Worm (Caenorhabditis elegans): ENCODE results near the gene srbc-41.
A peak's percentile ranks its signal among the peaks of the same experiment; 100 is the strongest.

The srbc-41 gene

DNA sequence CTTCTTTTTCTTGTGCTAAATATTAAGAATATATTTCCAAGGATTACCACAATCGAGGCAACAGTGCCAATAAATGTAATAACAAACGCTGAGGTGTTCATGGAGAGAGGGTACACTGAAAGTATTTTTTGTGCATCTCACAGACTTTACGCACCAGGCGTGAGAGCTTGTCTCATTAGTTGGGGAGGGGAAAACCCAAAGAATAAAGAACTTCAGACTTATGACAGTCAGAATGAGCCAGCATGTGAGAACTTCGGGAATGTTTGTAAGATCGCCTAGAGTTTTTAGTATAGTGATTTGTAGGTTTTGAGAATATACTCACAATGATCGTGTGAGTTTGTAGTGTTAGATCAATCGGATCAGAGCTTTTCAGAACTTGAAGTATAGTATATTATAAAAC is at the start of gene srbc-41:
Gene srbc-41 (minus strand): TSS at position 101 of the 400 bp plus-strand sequence.
- TF ChIP-seq lsy-2 (tag; optimal IDR thresholded peaks at IDR 0.05) (no peak), ztf-4 (tag; optimal IDR thresholded peaks at IDR 0.05) (no peak), ama-1 (optimal IDR thresholded peaks at IDR 0.05) (no peak), nhr-11 (tag; optimal IDR thresholded peaks at IDR 0.05) (no peak), unc-55 (GFP tag; optimal IDR thresholded peaks at IDR 0.05) (no peak), sma-3 (GFP tag; optimal IDR thresholded peaks at IDR 0.05) (no peak)

DNA sequence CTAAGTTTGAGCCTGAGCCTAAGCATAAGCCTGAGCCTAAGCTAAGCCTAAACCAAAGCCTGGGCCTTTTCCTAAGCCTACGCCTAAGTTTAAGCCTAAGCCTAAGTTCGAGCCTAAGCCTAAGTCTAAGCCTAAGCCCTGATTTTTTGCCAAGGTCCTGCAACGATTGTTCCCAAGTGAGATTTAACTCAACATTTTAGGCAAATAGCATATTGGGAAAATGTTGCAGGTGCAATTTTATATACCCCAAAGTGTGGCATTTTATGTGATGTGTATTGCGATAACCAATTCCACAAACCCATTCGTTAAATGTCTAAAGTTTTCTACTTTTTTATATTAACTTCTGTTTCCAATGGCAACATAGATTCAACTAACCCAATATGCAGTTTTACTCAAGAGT is 47.6 kb upstream of the srbc-41 start, which contains the start of gene irld-40:
Gene irld-40 (plus strand): TSS at position 301 of the 400 bp plus-strand sequence.
- no peak for TF ChIP-seq Y55F3AM.14 (GFP tag; optimal IDR thresholded peaks at IDR 0.05)
- TF ChIP-seq snpc-4 (tag; optimal IDR thresholded peaks at IDR 0.05): no peak
- no peak for TF ChIP-seq nhr-21 (tag; optimal IDR thresholded peaks at IDR 0.05)
- TF ChIP-seq nhr-25 (tag; optimal IDR thresholded peaks at IDR 0.05): no peak
- no peak for TF ChIP-seq ztf-4 (tag; optimal IDR thresholded peaks at IDR 0.05)
- no peak for TF ChIP-seq nhr-6 (tag; optimal IDR thresholded peaks at IDR 0.05)
- no peak for TF ChIP-seq gmeb-1 (tag; optimal IDR thresholded peaks at IDR 0.05)
- no peak for TF ChIP-seq mdl-1 (tag; optimal IDR thresholded peaks at IDR 0.05)
- TF ChIP-seq lin-11 (tag; optimal IDR thresholded peaks at IDR 0.05): no peak

ce11 chrV:1654845-1655244 is 40.2 kb upstream of the srbc-41 start, which contains the start of gene irld-11:
Gene irld-11, plus strand, starts transcription at chrV:1655145.
- TF ChIP-seq lin-13 (GFP tag; optimal IDR thresholded peaks at IDR 0.05) (no peak), skn-1 (tag; optimal IDR thresholded peaks at IDR 0.05) (no peak), nhr-10 (tag; optimal IDR thresholded peaks at IDR 0.05) (no peak), dmd-4 (tag; optimal IDR thresholded peaks at IDR 0.05) (no peak), ztf-11 (tag; optimal IDR thresholded peaks at IDR 0.05) (no peak), nhr-21 (tag; optimal IDR thresholded peaks at IDR 0.05) (peak; percentile 16), lin-11 (tag; optimal IDR thresholded peaks at IDR 0.05) (no peak)

ce11 chrV:1651045-1651444 is 36.4 kb upstream of the srbc-41 start, which contains the start of gene irld-44:
Gene irld-44, plus strand, starts transcription at chrV:1651345.
- TF ChIP-seq lsy-2 (tag; optimal IDR thresholded peaks at IDR 0.05) (no peak), elt-3 (tag; optimal IDR thresholded peaks at IDR 0.05) (no peak), ama-1 (optimal IDR thresholded peaks at IDR 0.05) (no peak), snpc-4 (tag; optimal IDR thresholded peaks at IDR 0.05) (no peak), lin-39 (tag; optimal IDR thresholded peaks at IDR 0.05) (no peak), nhr-10 (tag; optimal IDR thresholded peaks at IDR 0.05) (no peak), fos-1 (tag; optimal IDR thresholded peaks at IDR 0.05) (no peak), skn-1 (tag; optimal IDR thresholded peaks at IDR 0.05) (no peak), mdl-1 (tag; optimal IDR thresholded peaks at IDR 0.05) (no peak), Y55F3AM.14 (GFP tag; optimal IDR thresholded peaks at IDR 0.05) (no peak), nhr-25 (tag; optimal IDR thresholded peaks at IDR 0.05) (no peak), nhr-237 (tag; optimal IDR thresholded peaks at IDR 0.05) (no peak), ceh-16 (tag; optimal IDR thresholded peaks at IDR 0.05) (no peak), ztf-1 (GFP tag; conservative IDR thresholded peaks at IDR 0.05) (no peak)

ce11 chrV:1648000-1648399 is 33.4 kb upstream of the srbc-41 start, which contains the start of gene irld-45:
Gene irld-45, plus strand, starts transcription at chrV:1648300.
- TF ChIP-seq sem-4 (tag; optimal IDR thresholded peaks at IDR 0.05): no peak
- TF ChIP-seq alr-1 (tag; optimal IDR thresholded peaks at IDR 0.05): no peak
- no peak for TF ChIP-seq aly-2 (tag; optimal IDR thresholded peaks at IDR 0.05)
- no peak for TF ChIP-seq nhr-21 (tag; optimal IDR thresholded peaks at IDR 0.05)
- no peak for TF ChIP-seq C34F6.9 (tag; optimal IDR thresholded peaks at IDR 0.05)
- TF ChIP-seq nhr-25 (tag; optimal IDR thresholded peaks at IDR 0.05): no peak
- TF ChIP-seq mbf-1 (tag; optimal IDR thresholded peaks at IDR 0.05): no peak
- no peak for TF ChIP-seq lsy-2 (tag; optimal IDR thresholded peaks at IDR 0.05)
- TF ChIP-seq mab-5 (tag; optimal IDR thresholded peaks at IDR 0.05): no peak

- no peak for TF ChIP-seq peb-1 (tag; optimal IDR thresholded peaks at IDR 0.05)
- TF ChIP-seq elt-3 (tag; optimal IDR thresholded peaks at IDR 0.05): no peak
- no peak for TF ChIP-seq nhr-77 (tag; optimal IDR thresholded peaks at IDR 0.05)
- no peak for TF ChIP-seq unc-39 (tag; optimal IDR thresholded peaks at IDR 0.05)
- no peak for TF ChIP-seq F13H6.1 (tag; optimal IDR thresholded peaks at IDR 0.05)
- TF ChIP-seq ztf-4 (tag; optimal IDR thresholded peaks at IDR 0.05): no peak
- TF ChIP-seq nhr-237 (tag; optimal IDR thresholded peaks at IDR 0.05): no peak
- no peak for TF ChIP-seq dmd-4 (tag; optimal IDR thresholded peaks at IDR 0.05)
- TF ChIP-seq ZK546.5 (tag; optimal IDR thresholded peaks at IDR 0.05): no peak
- no peak for TF ChIP-seq crh-2 (tag; optimal IDR thresholded peaks at IDR 0.05)
- no peak for TF ChIP-seq skn-1 (tag; optimal IDR thresholded peaks at IDR 0.05)
- no peak for TF ChIP-seq nhr-21 (tag; optimal IDR thresholded peaks at IDR 0.05)
These were observed 29.3 kb upstream of the srbc-41 start, which contains the start of gene alh-2 for ce11 chrV:1643886-1644285. Gene alh-2, plus strand, starts transcription at chrV:1644169.
